Worm (Caenorhabditis elegans) whole organism, L1 larva: ENCODE measurements around the gene Y38H6C.25.

Experiments used
- egl-27 ChIP-seq, 2 experiments: fragments of 150-350 bp in 1 of 2; sonication (generic microtip); optimal IDR thresholded peaks; 3 replicates each; lab custom pipeline; 2017 to 2018; ENCODE audit warnings: missing biosample characterization in 2 of 2, missing genetic modification characterization in 2 of 2, missing genetic modification reagents in 2 of 2
- lin-35 ChIP-seq, 2 experiments: fragments of 150-350 bp; optimal IDR thresholded peaks; 2 replicates each; lab custom pipeline; 2014; ENCODE audit warnings: missing biosample characterization in 2 of 2, missing genetic modification characterization in 2 of 2, missing genetic modification reagents in 2 of 2
- mdl-1 ChIP-seq, 2 experiments: fragments of 150-350 bp; optimal IDR thresholded peaks; 2 replicates each; lab custom pipeline; 2014 to 2017; ENCODE audit warnings: missing biosample characterization in 2 of 2, missing genetic modification characterization in 2 of 2, inconsistent platforms in 1 of 2
- nhr-237 ChIP-seq: fragments of 150-350 bp; optimal IDR thresholded peaks from 2 replicates; lab custom pipeline; 2014; ENCODE audit warnings: missing biosample characterization, missing genetic modification characterization
- pag-3 ChIP-seq: sonication (generic microtip); optimal IDR thresholded peaks from 2 replicates; lab custom pipeline; 2017; ENCODE audit warnings: missing genetic modification characterization, mild to moderate bottlenecking, missing compliant biosample characterization, antibody characterized with exemption, borderline replicate concordance; ENCODE audit not compliant: insufficient read depth
- unc-86 ChIP-seq: sonication (generic microtip); optimal IDR thresholded peaks from 2 replicates; lab custom pipeline; 2016; ENCODE audit warnings: missing genetic modification characterization, missing compliant biosample characterization
- zip-4 ChIP-seq: fragments of 200-800 bp; sonication (Bioruptor generic); optimal IDR thresholded peaks from 2 replicates; lab custom pipeline; 2018; ENCODE audit warnings: mild to moderate bottlenecking, missing genetic modification characterization, moderate library complexity, missing compliant biosample characterization
- ztf-11 ChIP-seq, 2 experiments: sonication (generic microtip); optimal IDR thresholded peaks; 2 replicates each; lab custom pipeline; 2016 to 2017; ENCODE audit warnings: missing genetic modification characterization in 2 of 2, missing biosample characterization in 1 of 2, missing compliant biosample characterization in 1 of 2

ce11 chrV:20492385-20492784 lies 26.6 kb upstream of the Y38H6C.25 start, which contains the start of gene srbc-79:
- TF ChIP-seq pag-3 (tag; lab: Kevin White, UChicago) (no peak), mdl-1 (tag; optimal IDR thresholded peaks at IDR 0.05; lab: Kevin White, UChicago) (no peak), unc-86 (tag; lab: Kevin White, UChicago) (no peak), egl-27 (tag; optimal IDR thresholded peaks at IDR 0.05; lab: Kevin White, UChicago) (no peak), zip-4 (GFP tag; lab: Kevin White, UChicago) (no peak), nhr-237 (tag; lab: Kevin White, UChicago) (no peak), lin-35 (GFP tag; optimal IDR thresholded peaks at IDR 0.05; lab: Kevin White, UChicago) (no peak), ztf-11 (tag; optimal IDR thresholded peaks at IDR 0.05; lab: Kevin White, UChicago) (no peak)
